Worm (Caenorhabditis elegans) whole organism, young adult: ENCODE measurements around the gene vps-45.

Source experiments
- B0035.1 ChIP-seq: sonication (generic microtip); optimal IDR thresholded peaks from 2 replicates; lab custom pipeline; 2016; ENCODE audit warnings: missing genetic modification characterization, mild to moderate bottlenecking, missing compliant biosample characterization, missing genotype, missing genetic modification reagents
- B0261.1 ChIP-seq: sonication (generic microtip); optimal IDR thresholded peaks from 2 replicates; lab custom pipeline; 2016; ENCODE audit warnings: mild to moderate bottlenecking, missing genetic modification characterization, moderate library complexity, missing compliant biosample characterization
- C17E4.6 ChIP-seq: fragments of 200-800 bp; sonication (Bioruptor generic); IDR thresholded peaks from 2 replicates; pipeline ENCODE4 v1.3.6; 2022; ENCODE audit warnings: missing genetic modification reagents, missing genetic modification characterization, missing compliant biosample characterization
- F10E7.11 ChIP-seq: sonication (generic microtip); optimal IDR thresholded peaks from 2 replicates; lab custom pipeline; 2017; ENCODE audit warnings: mild to moderate bottlenecking, missing genetic modification characterization, moderate library complexity, missing compliant biosample characterization
- F37B4.10 ChIP-seq: fragments of 200-800 bp; sonication (Bioruptor generic); IDR thresholded peaks from 2 replicates; pipeline ENCODE4 v1.3.6; 2022; ENCODE audit warnings: missing genetic modification characterization, missing compliant biosample characterization
- F57C9.4 ChIP-seq: sonication (generic microtip); optimal IDR thresholded peaks from 2 replicates; lab custom pipeline; 2017; ENCODE audit warnings: mild to moderate bottlenecking, missing genetic modification characterization, missing compliant biosample characterization
- K11D2.4 ChIP-seq: fragments of 200-800 bp; sonication (Bioruptor generic); IDR thresholded peaks from 2 replicates; pipeline ENCODE4 v1.3.6; 2022; ENCODE audit warnings: missing genetic modification reagents, missing genetic modification characterization, missing compliant biosample characterization
- T26A5.8 ChIP-seq: sonication (generic microtip); optimal IDR thresholded peaks from 2 replicates; lab custom pipeline; 2016; ENCODE audit warnings: missing genetic modification characterization, missing compliant biosample characterization
- Y53G8AR.9 ChIP-seq: fragments of 200-800 bp; sonication (Bioruptor generic); conservative IDR thresholded peaks from 2 replicates; pipeline ENCODE4 v1.3.6; 2022; ENCODE audit warnings: missing genetic modification reagents, missing genetic modification characterization, missing compliant biosample characterization
- akir-1 ChIP-seq: fragments of 200-800 bp; sonication (Bioruptor generic); optimal IDR thresholded peaks from 2 replicates; lab custom pipeline; 2018; ENCODE audit warnings: mild to moderate bottlenecking, missing genetic modification characterization, moderate library complexity, missing compliant biosample characterization
- ama-1 ChIP-seq, 3 experiments: fragments of 150-350 bp in 1 of 3; sonication (generic microtip) in 2 of 3; optimal IDR thresholded peaks; 2 replicates each; lab custom pipeline; 2014 to 2018; ENCODE audit warnings: missing biosample characterization in 2 of 3, missing genetic modification characterization in 2 of 3, missing genetic modification reagents in 2 of 3
- aptf-2 ChIP-seq: fragments of 200-800 bp; sonication (Bioruptor generic); conservative IDR thresholded peaks from 2 replicates; pipeline ENCODE4 v1.3.6; 2022; ENCODE audit warnings: missing genetic modification reagents, missing genetic modification characterization, missing compliant biosample characterization
- atf-7 ChIP-seq: sonication (generic microtip); optimal IDR thresholded peaks from 2 replicates; lab custom pipeline; 2017; ENCODE audit warnings: mild to moderate bottlenecking, missing genetic modification characterization, missing compliant biosample characterization
- attf-6 ChIP-seq: fragments of 200-800 bp; sonication (Bioruptor generic); IDR thresholded peaks from 2 replicates; pipeline ENCODE4 v1.3.6; 2022; ENCODE audit warnings: missing genetic modification reagents, missing genetic modification characterization, missing compliant biosample characterization
- cebp-2 ChIP-seq: fragments of 200-800 bp; sonication (Bioruptor generic); IDR thresholded peaks from 2 replicates; pipeline ENCODE4 v1.3.6; 2022; ENCODE audit warnings: missing genetic modification characterization, missing compliant biosample characterization
- chd-7 ChIP-seq: sonication (generic microtip); optimal IDR thresholded peaks from 2 replicates; lab custom pipeline; 2016; ENCODE audit warnings: mild to moderate bottlenecking, missing genetic modification characterization, moderate library complexity, missing compliant biosample characterization
- dox-1 ChIP-seq: fragments of 200-800 bp; sonication (Bioruptor generic); IDR thresholded peaks from 2 replicates; pipeline ENCODE4 v1.3.6; 2022; ENCODE audit warnings: missing genetic modification reagents, missing genetic modification characterization, missing compliant biosample characterization
- dpl-1 ChIP-seq: fragments of 150-350 bp; optimal IDR thresholded peaks from 2 replicates; lab custom pipeline; 2014; ENCODE audit warnings: missing biosample characterization, missing genetic modification reagents, missing genetic modification characterization
- efl-1 ChIP-seq: fragments of 150-350 bp; optimal IDR thresholded peaks from 2 replicates; lab custom pipeline; 2014; ENCODE audit warnings: missing biosample characterization, missing genetic modification reagents, missing genetic modification characterization
- egl-44 ChIP-seq: fragments of 200-800 bp; sonication (Bioruptor generic); IDR thresholded peaks from 2 replicates; pipeline ENCODE4 v1.3.6; 2022; ENCODE audit warnings: missing genetic modification reagents, missing genetic modification characterization, missing compliant biosample characterization
- hlh-12 ChIP-seq: sonication (generic microtip); optimal IDR thresholded peaks from 2 replicates; lab custom pipeline; 2016; ENCODE audit warnings: missing genetic modification characterization, missing compliant biosample characterization
- hmg-1.2 ChIP-seq: fragments of 200-800 bp; sonication (Bioruptor generic); IDR thresholded peaks from 2 replicates; pipeline ENCODE4 v1.3.6; 2022; ENCODE audit warnings: missing genetic modification reagents, missing genetic modification characterization, missing compliant biosample characterization
- let-526 ChIP-seq: fragments of 200-800 bp; sonication (Bioruptor generic); IDR thresholded peaks from 2 replicates; pipeline ENCODE4 v1.3.6; 2022; ENCODE audit warnings: missing genetic modification reagents, missing genetic modification characterization, missing compliant biosample characterization
- let-607 ChIP-seq, 2 experiments: fragments of 200-800 bp in 1 of 2; sonication (Bioruptor generic) in 1 of 2; sonication (generic microtip) in 1 of 2; optimal IDR thresholded peaks; 2 replicates each; lab custom pipeline; 2016 to 2018; ENCODE audit warnings: mild to moderate bottlenecking in 2 of 2, missing compliant biosample characterization in 2 of 2, missing genetic modification characterization in 2 of 2, moderate library complexity in 2 of 2, missing genotype in 1 of 2
- lin-35 ChIP-seq, 3 experiments: fragments of 150-350 bp in 2 of 3; sonication (generic microtip) in 1 of 3; optimal IDR thresholded peaks; 2 replicates each; lab custom pipeline; 2014 to 2018; ENCODE audit warnings: missing biosample characterization in 3 of 3, missing genetic modification characterization in 3 of 3, missing genetic modification reagents in 3 of 3
- lin-40 ChIP-seq: sonication (generic microtip); optimal IDR thresholded peaks from 2 replicates; lab custom pipeline; 2016; ENCODE audit warnings: missing genetic modification characterization, mild to moderate bottlenecking, missing compliant biosample characterization, missing genotype, missing genetic modification reagents
- mcd-1 ChIP-seq: fragments of 200-800 bp; sonication (Bioruptor generic); IDR thresholded peaks from 2 replicates; pipeline ENCODE4 v1.3.6; 2022; ENCODE audit warnings: missing genetic modification reagents, missing genetic modification characterization, missing compliant biosample characterization
- mel-28 ChIP-seq: sonication (generic microtip); optimal IDR thresholded peaks from 2 replicates; lab custom pipeline; 2016; ENCODE audit warnings: borderline replicate concordance, mild to moderate bottlenecking, missing genetic modification characterization, missing compliant biosample characterization
- mxl-1 ChIP-seq: sonication (generic microtip); optimal IDR thresholded peaks from 2 replicates; lab custom pipeline; 2016; ENCODE audit warnings: missing genetic modification characterization, missing compliant biosample characterization
- nfyb-1 ChIP-seq: fragments of 200-800 bp; sonication (Bioruptor generic); IDR thresholded peaks from 2 replicates; pipeline ENCODE4 v1.3.6; 2022; ENCODE audit warnings: missing genetic modification reagents, missing genetic modification characterization, missing compliant biosample characterization
- nhr-27 ChIP-seq: fragments of 200-800 bp; sonication (Bioruptor generic); optimal IDR thresholded peaks from 2 replicates; lab custom pipeline; 2018; ENCODE audit warnings: mild to moderate bottlenecking, missing genetic modification characterization, moderate library complexity, missing compliant biosample characterization
- nhr-80 ChIP-seq: sonication (generic microtip); optimal IDR thresholded peaks from 2 replicates; lab custom pipeline; 2016; ENCODE audit warnings: missing genetic modification characterization, missing compliant biosample characterization
- nhr-90 ChIP-seq: sonication (generic microtip); optimal IDR thresholded peaks from 2 replicates; lab custom pipeline; 2016; ENCODE audit warnings: missing genotype, mild to moderate bottlenecking, missing genetic modification characterization, missing compliant biosample characterization
- pbrm-1 ChIP-seq: fragments of 200-800 bp; sonication (Bioruptor generic); IDR thresholded peaks from 2 replicates; pipeline ENCODE4 v1.3.6; 2022; ENCODE audit warnings: missing genetic modification reagents, missing genetic modification characterization, missing compliant biosample characterization
- rec-8 ChIP-seq, 2 experiments: sonication (generic microtip); optimal IDR thresholded peaks; 2 replicates each; lab custom pipeline; 2016; ENCODE audit warnings: mild to moderate bottlenecking in 2 of 2, missing genetic modification characterization in 2 of 2, missing genetic modification reagents in 2 of 2, missing genotype in 2 of 2, missing biosample characterization in 1 of 2, missing compliant biosample characterization in 1 of 2, moderate library complexity in 1 of 2
- somi-1 ChIP-seq: fragments of 200-800 bp; sonication (Bioruptor generic); optimal IDR thresholded peaks from 2 replicates; lab custom pipeline; 2018; ENCODE audit warnings: mild to moderate bottlenecking, missing genetic modification characterization, missing compliant biosample characterization
- tbp1 ChIP-seq: fragments of 200-800 bp; sonication (Bioruptor generic); optimal IDR thresholded peaks from 2 replicates; lab custom pipeline; 2018; ENCODE audit warnings: mild to moderate bottlenecking, missing genetic modification characterization, missing compliant biosample characterization
- tbx-9 ChIP-seq: sonication (generic microtip); optimal IDR thresholded peaks from 2 replicates; lab custom pipeline; 2016; ENCODE audit warnings: borderline replicate concordance, missing genetic modification characterization, inconsistent platforms, missing compliant biosample characterization
- tlf-1 ChIP-seq: fragments of 200-800 bp; sonication (Bioruptor generic); optimal IDR thresholded peaks from 2 replicates; lab custom pipeline; 2018; ENCODE audit warnings: mild to moderate bottlenecking, missing genetic modification characterization, missing compliant biosample characterization
- ztf-25 ChIP-seq: fragments of 200-800 bp; sonication (Bioruptor generic); IDR thresholded peaks from 2 replicates; pipeline ENCODE4 v1.3.6; 2022; ENCODE audit warnings: missing genetic modification reagents, missing genetic modification characterization, missing compliant biosample characterization
- ztf-26 ChIP-seq: sonication (generic microtip); optimal IDR thresholded peaks from 2 replicates; lab custom pipeline; 2017; ENCODE audit warnings: missing genetic modification characterization, missing compliant biosample characterization
- ztf-6 ChIP-seq: fragments of 200-800 bp; sonication (Bioruptor generic); IDR thresholded peaks from 2 replicates; pipeline ENCODE4 v1.3.6; 2022; ENCODE audit warnings: missing genetic modification reagents, missing genetic modification characterization, missing compliant biosample characterization

The vps-45 gene

DNA sequence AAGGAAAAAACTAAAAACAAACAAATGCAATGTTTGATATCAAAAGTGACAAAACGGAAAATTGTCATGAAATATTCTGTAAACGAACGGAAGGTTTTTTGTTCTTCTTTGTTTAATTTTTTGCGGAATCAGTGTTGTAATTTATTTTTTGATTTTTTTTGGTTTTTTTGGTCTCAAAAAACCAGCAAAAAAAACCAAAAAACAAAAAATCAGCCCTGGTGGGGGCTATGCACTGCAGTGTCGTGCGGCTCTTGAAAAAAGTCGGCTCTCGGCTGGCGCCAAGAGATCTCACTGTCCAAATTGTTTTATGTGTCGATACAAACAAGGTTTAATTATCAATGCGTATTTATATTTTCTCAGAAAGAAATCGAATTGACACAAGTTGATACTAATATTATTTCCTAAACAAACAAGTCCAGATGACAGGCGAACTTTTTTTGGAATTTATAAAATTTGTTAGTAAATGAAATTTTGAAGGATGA is 37.8 kb upstream of the vps-45 start (continued):
- TF ChIP-seq mel-28 (tag; lab: Kevin White, UChicago) (no peak), F57C9.4 (tag; lab: Kevin White, UChicago) (no peak), atf-7 (tag; lab: Kevin White, UChicago) (peak; percentile 26), B0261.1 (tag; lab: Kevin White, UChicago) (no peak), tbp1 (peak; percentile 16), somi-1 (GFP tag; lab: Kevin White, UChicago) (peak; percentile 55), dpl-1 (no peak), F10E7.11 (tag; lab: Kevin White, UChicago) (peak; percentile 7), akir-1 (GFP tag; lab: Kevin White, UChicago) (no peak), aptf-2 (GFP tag; lab: Robert Waterston, UW) (no peak), pbrm-1 (GFP tag; lab: Robert Waterston, UW) (0 out of 2 replicates have a peak, but pooled peaks have one; percentile 34), nfyb-1 (peak; percentile 80), ztf-26 (tag; lab: Kevin White, UChicago) (peak; percentile 36), nhr-27 (tag; lab: Kevin White, UChicago) (no peak), lin-40 (peak; percentile 17), hmg-1.2 (GFP tag; lab: Robert Waterston, UW) (peak; percentile 40; the same call in 1 of the 2 replicates), T26A5.8 (tag; lab: Kevin White, UChicago) (no peak), ztf-6 (GFP tag; lab: Robert Waterston, UW) (no peak), cebp-2 (GFP tag; lab: Robert Waterston, UW) (0 out of 2 replicates have a peak, but pooled peaks have one; percentile 31), efl-1 (GFP tag; lab: Kevin White, UChicago) (no peak), Y53G8AR.9 (peak; percentile 89)

DNA sequence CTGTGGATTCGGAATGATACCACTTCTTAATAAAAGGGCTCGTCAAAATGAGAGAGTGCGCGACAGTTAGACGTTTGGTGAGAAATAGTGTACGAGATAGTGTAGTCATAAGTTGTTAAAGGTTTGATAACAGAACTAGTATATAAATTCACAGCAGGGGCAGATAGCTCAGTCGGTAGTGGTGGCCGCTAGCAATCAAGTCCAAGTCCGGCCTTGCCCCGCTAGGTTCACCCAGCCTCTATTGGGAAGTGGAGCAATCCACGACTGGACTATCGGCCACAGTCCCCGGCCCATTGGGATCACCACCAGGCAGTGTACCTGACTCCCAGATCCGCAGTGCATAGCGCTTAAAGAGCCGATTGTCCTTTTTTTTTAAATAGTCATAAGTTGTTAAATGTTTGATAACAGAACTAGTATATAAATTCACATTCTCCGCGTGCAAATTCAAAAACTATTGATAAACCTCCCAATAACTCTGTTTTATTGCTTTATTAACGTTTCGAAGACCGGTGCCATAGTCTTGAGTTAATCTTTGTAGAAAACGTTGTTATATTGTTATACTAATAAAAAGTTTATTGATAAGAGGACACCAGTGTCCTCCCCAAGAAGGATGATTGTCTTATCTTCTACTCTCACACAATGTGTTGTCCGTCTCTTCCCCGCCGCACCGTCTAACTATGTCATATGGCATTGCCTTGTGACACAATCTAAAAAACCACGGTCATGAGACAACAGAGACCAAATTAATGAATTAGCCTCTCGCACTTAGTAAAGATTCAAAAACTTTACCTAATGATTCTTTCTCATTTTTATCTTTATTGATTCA is 36.2 kb upstream of the vps-45 start:
- TF ChIP-seq let-526 (GFP tag; lab: Robert Waterston, UW): peak; percentile 55; the same call in 1 of the 2 replicates
- peak; percentile 2 for TF ChIP-seq B0035.1 (tag; lab: Kevin White, UChicago)
- TF ChIP-seq hlh-12 (tag; lab: Kevin White, UChicago): no peak
- peak; percentile 27 for TF ChIP-seq nhr-90
- TF ChIP-seq F57C9.4 (tag; lab: Kevin White, UChicago): peak; percentile 29
- peak; percentile 56 for TF ChIP-seq ama-1 (optimal IDR thresholded peaks at IDR 0.05; lab: Kevin White, UChicago)
- no peak for TF ChIP-seq ama-1 (GFP tag; optimal IDR thresholded peaks at IDR 0.05; lab: Kevin White, UChicago)
- TF ChIP-seq egl-44: peak; percentile 77
- TF ChIP-seq nhr-80: peak; percentile 87
- peak; percentile 13 for TF ChIP-seq dox-1 (GFP tag; lab: Robert Waterston, UW)
- TF ChIP-seq attf-6 (GFP tag; lab: Robert Waterston, UW): no peak
- no peak for TF ChIP-seq efl-1 (GFP tag; lab: Kevin White, UChicago)
- TF ChIP-seq aptf-2 (GFP tag; lab: Robert Waterston, UW): 0 out of 2 replicates have a peak, but pooled peaks have one; percentile 17
- TF ChIP-seq atf-7 (tag; lab: Kevin White, UChicago): peak; percentile 37
- TF ChIP-seq lin-35 (GFP tag; optimal IDR thresholded peaks at IDR 0.05; lab: Kevin White, UChicago): no peak
- TF ChIP-seq tbx-9 (tag; lab: Kevin White, UChicago): no peak
- peak; percentile 52; the same call in 1 of the 2 replicates for TF ChIP-seq mcd-1 (GFP tag; lab: Robert Waterston, UW)
- peak; percentile 19 for TF ChIP-seq chd-7 (tag; lab: Kevin White, UChicago)
- TF ChIP-seq let-607 (tag; optimal IDR thresholded peaks at IDR 0.05; lab: Kevin White, UChicago): peak in 1 of 2 experiments; percentile 60
- TF ChIP-seq mxl-1 (tag; lab: Kevin White, UChicago): no peak
- peak; percentile 51 for TF ChIP-seq tlf-1 (GFP tag; lab: Kevin White, UChicago)
- peak; percentile 62 for TF ChIP-seq tbp1
- TF ChIP-seq somi-1 (GFP tag; lab: Kevin White, UChicago): peak; percentile 24
- TF ChIP-seq ztf-25 (GFP tag; lab: Robert Waterston, UW): 0 out of 2 replicates have a peak, but pooled peaks have one; percentile 17
- TF ChIP-seq C17E4.6: no peak
- peak; percentile 55 for TF ChIP-seq lin-40
- TF ChIP-seq nhr-27 (tag; lab: Kevin White, UChicago): peak; percentile 50
- peak in 1 of 2 experiments; percentile 15 for TF ChIP-seq rec-8 (tag; optimal IDR thresholded peaks at IDR 0.05; lab: Kevin White, UChicago)
- TF ChIP-seq F37B4.10 (GFP tag; lab: Robert Waterston, UW): 0 out of 2 replicates have a peak, but pooled peaks have one; percentile 34
- peak; percentile 24; the same call in 1 of the 2 replicates for TF ChIP-seq pbrm-1 (GFP tag; lab: Robert Waterston, UW)
- no peak for TF ChIP-seq akir-1 (GFP tag; lab: Kevin White, UChicago)
- peak; percentile 59; the same call in 1 of the 2 replicates for TF ChIP-seq K11D2.4 (GFP tag; lab: Robert Waterston, UW)
- peak; percentile 29; the same call in 1 of the 2 replicates for TF ChIP-seq hmg-1.2 (GFP tag; lab: Robert Waterston, UW)
